Fruit fly (Drosophila melanogaster) whole organism, embryonic: Measurements from ENCODE around the gene ppk11.
A peak's percentile ranks its signal among the peaks of the same experiment; 100 is the strongest.

ENCODE experiments used
- CG10209 ChIP-seq: fragments of 200-800 bp; sonication (Bioruptor generic); optimal IDR thresholded peaks from 3 replicates; lab custom pipeline; 2017; ENCODE audit warnings: missing biosample characterization, mild to moderate bottlenecking, missing genetic modification characterization, missing genetic modification reagents
- CG10321 ChIP-seq: fragments of 200-800 bp; sonication (Bioruptor generic); IDR thresholded peaks from 2 replicates; pipeline ENCODE4 v1.3.6; 2022; ENCODE audit warnings: missing biosample characterization, missing genetic modification characterization
- CG10979 ChIP-seq: fragments of 200-800 bp; sonication (Bioruptor generic); optimal IDR thresholded peaks from 2 replicates; lab custom pipeline; 2018; ENCODE audit warnings: missing biosample characterization, mild to moderate bottlenecking, missing genetic modification characterization, moderate library complexity
- CG14441 ChIP-seq: fragments of 200-800 bp; sonication (Bioruptor generic); IDR thresholded peaks from 2 replicates; pipeline ENCODE4 v1.3.6; 2022; ENCODE audit warnings: missing biosample characterization, missing genetic modification characterization
- CG14710 ChIP-seq: fragments of 200-800 bp; sonication (Bioruptor generic); optimal IDR thresholded peaks from 3 replicates; lab custom pipeline; 2019; ENCODE audit warnings: missing biosample characterization, mild to moderate bottlenecking, missing genetic modification characterization, moderate library complexity
- CG14860 ChIP-seq: fragments of 200-800 bp; sonication (Bioruptor generic); IDR thresholded peaks from 3 replicates; pipeline ENCODE4 v1.3.6; 2022; ENCODE audit warnings: missing biosample characterization, missing genetic modification characterization; ENCODE audit not compliant: partially characterized antibody
- CG15073 ChIP-seq: fragments of 200-800 bp; sonication (Bioruptor generic); optimal IDR thresholded peaks from 2 replicates; lab custom pipeline; 2016; ENCODE audit warnings: missing biosample characterization, missing genetic modification characterization
- CG1529 ChIP-seq: fragments of 200-800 bp; sonication (Bioruptor generic); optimal IDR thresholded peaks from 3 replicates; lab custom pipeline; 2018; ENCODE audit warnings: missing biosample characterization, missing genetic modification characterization
- CG17612 ChIP-seq: fragments of 200-800 bp; sonication (Bioruptor generic); IDR thresholded peaks from 2 replicates; pipeline ENCODE4 v1.3.6; 2022; ENCODE audit warnings: missing biosample characterization, missing genetic modification characterization
- CG1832 ChIP-seq: fragments of 200-800 bp; sonication (Bioruptor generic); optimal IDR thresholded peaks from 2 replicates; lab custom pipeline; 2017; ENCODE audit warnings: missing biosample characterization, mild to moderate bottlenecking, missing genetic modification characterization, inconsistent platforms
- CG30403 ChIP-seq: fragments of 200-800 bp; sonication (Bioruptor generic); optimal IDR thresholded peaks from 3 replicates; lab custom pipeline; 2016; ENCODE audit warnings: missing biosample characterization, missing genetic modification characterization
- CG32772 ChIP-seq: fragments of 200-800 bp; sonication (Bioruptor generic); IDR thresholded peaks from 2 replicates; pipeline ENCODE4 v1.3.6; 2022; ENCODE audit warnings: missing biosample characterization, missing genetic modification characterization
- CG33557 ChIP-seq: fragments of 200-800 bp; sonication (Bioruptor generic); optimal IDR thresholded peaks from 2 replicates; lab custom pipeline; 2019; ENCODE audit warnings: missing biosample characterization, mild to moderate bottlenecking, missing genetic modification characterization, moderate library complexity
- CG4730 ChIP-seq: fragments of 200-800 bp; sonication (Bioruptor generic); IDR thresholded peaks from 2 replicates; pipeline ENCODE4 v1.3.6; 2022; ENCODE audit warnings: missing biosample characterization, missing genetic modification characterization
- CG6654 ChIP-seq: fragments of 200-800 bp; sonication (Bioruptor generic); optimal IDR thresholded peaks from 2 replicates; lab custom pipeline; 2017; ENCODE audit warnings: missing biosample characterization, mild to moderate bottlenecking, missing genetic modification characterization
- CG6854 ChIP-seq: fragments of 200-800 bp; sonication (Bioruptor generic); optimal IDR thresholded peaks from 3 replicates; lab custom pipeline; 2017; ENCODE audit warnings: missing biosample characterization, mild to moderate bottlenecking, missing genetic modification characterization
- CG7357 ChIP-seq: fragments of 200-800 bp; sonication (Bioruptor generic); IDR thresholded peaks from 3 replicates; pipeline ENCODE4 v1.3.6; 2022; ENCODE audit warnings: missing biosample characterization, missing genetic modification characterization
- Deaf1 ChIP-seq: fragments of 200-800 bp; optimal IDR thresholded peaks from 3 replicates; lab custom pipeline; 2019; ENCODE audit warnings: missing biosample characterization, mild to moderate bottlenecking, missing genetic modification characterization, moderate library complexity
- Ets65A ChIP-seq: fragments of 200-800 bp; sonication (Bioruptor generic); peaks from one replicate; lab custom pipeline; 2016; ENCODE audit warnings: missing biosample characterization, missing genetic modification characterization
- HLH4C ChIP-seq: fragments of 200-800 bp; sonication (Bioruptor generic); IDR thresholded peaks from 3 replicates; pipeline ENCODE4 v1.3.6; 2022; ENCODE audit warnings: missing biosample characterization, missing genetic modification characterization; ENCODE audit not compliant: partially characterized antibody
- Hey ChIP-seq: fragments of 200-800 bp; sonication (Bioruptor generic); optimal IDR thresholded peaks from 3 replicates; lab custom pipeline; 2018; ENCODE audit warnings: missing biosample characterization, mild to moderate bottlenecking, missing genetic modification characterization
- Hsf ChIP-seq: fragments of 200-800 bp; sonication (Bioruptor generic); optimal IDR thresholded peaks from 3 replicates; lab custom pipeline; 2016; ENCODE audit warnings: missing biosample characterization, missing genetic modification characterization
- Lpt ChIP-seq: fragments of >200 bp; optimal IDR thresholded peaks from 2 replicates; lab custom pipeline; 2018; ENCODE audit warnings: missing biosample characterization, missing genetic modification characterization
- MBD-R2 ChIP-seq: fragments of 200-800 bp; sonication (Bioruptor generic); IDR thresholded peaks from 2 replicates; pipeline ENCODE4 v1.3.6; 2022; ENCODE audit warnings: missing biosample characterization, missing genetic modification characterization
- MESR4 ChIP-seq: fragments of 200-800 bp; sonication (Bioruptor generic); optimal IDR thresholded peaks from 2 replicates; lab custom pipeline; 2018; ENCODE audit warnings: missing biosample characterization, mild to moderate bottlenecking, missing genetic modification characterization, moderate library complexity
- Max ChIP-seq: fragments of 200-800 bp; sonication (Bioruptor generic); optimal IDR thresholded peaks from 2 replicates; lab custom pipeline; 2016; ENCODE audit warnings: missing biosample characterization, mild to moderate bottlenecking, missing genetic modification characterization
- Neu2 ChIP-seq: fragments of 200-800 bp; sonication (Bioruptor generic); optimal IDR thresholded peaks from 3 replicates; lab custom pipeline; 2016; ENCODE audit warnings: missing biosample characterization, missing genetic modification characterization, borderline replicate concordance
- Sry-β ChIP-seq: fragments of 200-800 bp; sonication (Bioruptor generic); optimal IDR thresholded peaks from 2 replicates; lab custom pipeline; 2018; ENCODE audit warnings: missing biosample characterization, mild to moderate bottlenecking, missing genetic modification characterization, moderate library complexity
- dmrt11E ChIP-seq: fragments of 200-800 bp; sonication (Bioruptor generic); optimal IDR thresholded peaks from 3 replicates; lab custom pipeline; 2018; ENCODE audit warnings: missing biosample characterization, mild to moderate bottlenecking, missing genetic modification characterization, moderate library complexity
- esg ChIP-seq: fragments of 200-800 bp; sonication (Bioruptor generic); conservative IDR thresholded peaks from 2 replicates; pipeline ENCODE4 v1.3.6; 2022; ENCODE audit warnings: missing biosample characterization, missing genetic modification characterization
- insv ChIP-seq, 2 experiments: fragments of 200-800 bp; sonication (Bioruptor generic); optimal IDR thresholded peaks; 3 replicates each; lab custom pipeline; 2016 to 2018; ENCODE audit warnings: missing biosample characterization in 2 of 2, missing genetic modification characterization in 2 of 2
- lmd ChIP-seq: fragments of 200-800 bp; sonication (Bioruptor generic); IDR thresholded peaks from 2 replicates; pipeline ENCODE4 v1.3.6; 2022; ENCODE audit warnings: missing biosample characterization, missing genetic modification characterization
- nom ChIP-seq: fragments of 200-800 bp; sonication (Bioruptor generic); optimal IDR thresholded peaks from 2 replicates; lab custom pipeline; 2017; ENCODE audit warnings: missing biosample characterization, missing genetic modification characterization, mild to moderate bottlenecking, moderate library complexity, missing genetic modification reagents
- peb ChIP-seq: fragments of 200-800 bp; sonication (Bioruptor generic); IDR thresholded peaks from 2 replicates; pipeline ENCODE4 v1.3.6; 2022; ENCODE audit warnings: missing biosample characterization, missing genetic modification characterization
- slou ChIP-seq: fragments of 200-800 bp; sonication (Bioruptor generic); optimal IDR thresholded peaks from 3 replicates; lab custom pipeline; 2016; ENCODE audit warnings: missing biosample characterization, missing genetic modification characterization
- tx ChIP-seq: fragments of 200-800 bp; sonication (Bioruptor generic); optimal IDR thresholded peaks from 2 replicates; lab custom pipeline; 2016; ENCODE audit warnings: missing biosample characterization, missing genetic modification characterization
- unc-4 ChIP-seq: fragments of 200-800 bp; sonication (Bioruptor generic); IDR thresholded peaks from 2 replicates; pipeline ENCODE4 v1.3.6; 2022; ENCODE audit warnings: missing biosample characterization, missing genetic modification characterization; ENCODE audit not compliant: partially characterized antibody
- wek ChIP-seq: fragments of 200-800 bp; sonication (Bioruptor generic); optimal IDR thresholded peaks from 3 replicates; lab custom pipeline; 2018; ENCODE audit warnings: missing biosample characterization, mild to moderate bottlenecking, missing genetic modification characterization, moderate library complexity

ppk11 gene

DNA sequence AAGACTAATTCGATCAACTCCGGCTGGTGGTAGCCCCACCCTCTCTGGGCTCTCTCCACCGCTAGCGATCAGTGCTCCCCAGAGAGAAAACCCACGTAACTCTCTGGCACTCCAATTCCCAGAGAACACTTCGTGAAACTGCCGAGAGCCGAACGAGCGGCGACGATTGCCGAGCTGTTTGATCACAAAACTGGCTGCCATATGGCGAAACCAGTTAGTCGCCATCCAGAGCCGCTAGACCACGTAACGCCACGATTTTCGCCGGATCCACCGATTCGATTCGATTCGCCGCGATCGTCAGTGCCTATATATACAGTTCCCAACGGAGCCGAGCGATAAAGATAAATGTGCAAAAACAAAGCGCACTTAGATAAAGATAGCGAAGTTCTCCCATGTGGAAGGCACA lies 7.3 kb upstream of the ppk11 start, which contains the start of gene IP3K1 (continued):
- no peak for TF ChIP-seq CG7357
- no peak for TF ChIP-seq CG4730 (GFP tag; lab: Robert Waterston, UW)
- TF ChIP-seq CG33557 (GFP tag; lab: Kevin White, UChicago) = peak; percentile 14
- TF ChIP-seq Hsf (GFP tag; lab: Kevin White, UChicago) = no peak
- TF ChIP-seq CG10209 = no peak
- no peak for TF ChIP-seq peb (GFP tag; lab: Robert Waterston, UW)
- no peak for TF ChIP-seq CG10979
- TF ChIP-seq Hey (tag; lab: Kevin White, UChicago) = no peak
- TF ChIP-seq esg (GFP tag; lab: Robert Waterston, UW) = no peak
- no peak for TF ChIP-seq CG14710 (tag; lab: Kevin White, UChicago)
- no peak for TF ChIP-seq insv (GFP tag; optimal IDR thresholded peaks at IDR 0.05; lab: Kevin White, UChicago)
- TF ChIP-seq CG14860 (GFP tag; lab: Robert Waterston, UW) = no peak
- TF ChIP-seq tx (GFP tag; lab: Kevin White, UChicago) = peak; percentile 66
- TF ChIP-seq CG14441 (GFP tag; lab: Robert Waterston, UW) = peak; percentile 49; the same call in 1 of the 2 replicates
- no peak for TF ChIP-seq Lpt (GFP tag; lab: Kevin White, UChicago)
- peak; percentile 60 for TF ChIP-seq unc-4 (GFP tag; lab: Robert Waterston, UW)
- TF ChIP-seq Neu2 (GFP tag; lab: Kevin White, UChicago) = no peak
- no peak for TF ChIP-seq CG6654 (GFP tag; lab: Kevin White, UChicago)
- TF ChIP-seq CG1529 (GFP tag; lab: Kevin White, UChicago) = peak; percentile 13
- TF ChIP-seq CG32772 (GFP tag; lab: Robert Waterston, UW) = no peak
- TF ChIP-seq CG30403 (GFP tag; lab: Kevin White, UChicago) = no peak
- no peak for TF ChIP-seq slou (GFP tag; lab: Kevin White, UChicago)
- peak; percentile 24 for TF ChIP-seq wek (GFP tag; lab: Kevin White, UChicago)
- TF ChIP-seq CG6854 (GFP tag; lab: Kevin White, UChicago) = peak; percentile 0

DNA sequence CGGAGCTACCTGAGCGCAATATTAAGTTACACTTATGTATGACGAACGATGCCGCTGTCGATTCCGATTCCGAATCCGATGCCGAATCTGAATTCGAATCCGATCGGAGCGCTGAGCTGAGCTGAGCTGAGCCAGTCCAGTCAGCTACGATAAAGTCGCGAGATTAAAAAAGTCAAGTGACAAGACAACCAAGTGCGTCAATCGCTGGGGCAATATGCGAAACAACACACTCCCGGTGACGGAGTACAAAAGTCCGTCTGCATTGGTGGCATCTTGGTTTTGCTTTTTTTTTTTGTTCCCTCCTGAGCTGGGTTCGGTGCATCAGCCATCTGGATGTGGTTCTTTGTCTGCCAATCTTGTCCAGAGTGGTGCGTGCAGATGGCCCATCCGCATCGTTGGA lies 4.9 kb upstream of the ppk11 start:
- TF ChIP-seq Deaf1 (tag; lab: Kevin White, UChicago) = peak; percentile 20
- TF ChIP-seq lmd (GFP tag; lab: Robert Waterston, UW) = no peak
- no peak for TF ChIP-seq CG10321
- TF ChIP-seq Max (GFP tag; lab: Kevin White, UChicago) = no peak
- TF ChIP-seq MESR4 (GFP tag; lab: Kevin White, UChicago) = no peak
- TF ChIP-seq Sry-β (GFP tag; lab: Kevin White, UChicago) = no peak
- TF ChIP-seq MBD-R2 (GFP tag; lab: Robert Waterston, UW) = no peak
- TF ChIP-seq nom (GFP tag; lab: Kevin White, UChicago) = peak; percentile 33
- no peak for TF ChIP-seq CG17612 (GFP tag; lab: Robert Waterston, UW)
- no peak for TF ChIP-seq HLH4C (GFP tag; lab: Robert Waterston, UW)
- TF ChIP-seq dmrt11E (tag; lab: Kevin White, UChicago) = no peak
- TF ChIP-seq wek (GFP tag; lab: Kevin White, UChicago) = no peak
- peak; percentile 60 for TF ChIP-seq Ets65A (GFP tag; lab: Kevin White, UChicago)
- TF ChIP-seq CG15073 (GFP tag; lab: Kevin White, UChicago) = no peak
- no peak for TF ChIP-seq CG1529 (GFP tag; lab: Kevin White, UChicago)
- no peak for TF ChIP-seq CG1832 (GFP tag; lab: Kevin White, UChicago)
